Fruit fly (Drosophila melanogaster) whole organism, pupa: ENCODE data around the gene Prm.

ENCODE experiments used
- CG13204 ChIP-seq: fragments of 200-800 bp; sonication (Bioruptor generic); optimal IDR thresholded peaks from 2 replicates; lab custom pipeline; 2018; ENCODE audit warnings: missing biosample characterization, mild to moderate bottlenecking, missing genetic modification characterization, moderate library complexity
- CG14655 ChIP-seq: fragments of 200-800 bp; sonication (Bioruptor generic); optimal IDR thresholded peaks from 3 replicates; lab custom pipeline; 2017; ENCODE audit warnings: mild to moderate bottlenecking, missing biosample characterization, missing genetic modification reagents, missing genetic modification characterization
- CG15710 ChIP-seq: fragments of 200-800 bp; sonication (Bioruptor generic); optimal IDR thresholded peaks from 2 replicates; lab custom pipeline; 2018; ENCODE audit warnings: missing biosample characterization, mild to moderate bottlenecking, missing genetic modification characterization, moderate library complexity
- CG17806 ChIP-seq: fragments of 200-800 bp; sonication (Bioruptor generic); optimal IDR thresholded peaks from 2 replicates; lab custom pipeline; 2018; ENCODE audit warnings: missing biosample characterization, mild to moderate bottlenecking, missing genetic modification characterization, moderate library complexity
- CG32121 ChIP-seq: fragments of 200-800 bp; sonication (Bioruptor generic); IDR thresholded peaks from 2 replicates; pipeline ENCODE4 v1.3.6; 2022; ENCODE audit warnings: missing biosample characterization, missing genetic modification characterization
- CG4496 ChIP-seq: fragments of 200-800 bp; sonication (Bioruptor generic); IDR thresholded peaks from 3 replicates; pipeline ENCODE4 v1.3.6; 2022; ENCODE audit warnings: missing biosample characterization, missing genetic modification characterization
- CG8301 ChIP-seq: fragments of 200-800 bp; sonication (Bioruptor generic); optimal IDR thresholded peaks from 2 replicates; lab custom pipeline; 2018; ENCODE audit warnings: missing biosample characterization, mild to moderate bottlenecking, missing genetic modification characterization
- CG9948 ChIP-seq: fragments of 200-800 bp; sonication (Bioruptor generic); optimal IDR thresholded peaks from 2 replicates; lab custom pipeline; 2018; ENCODE audit warnings: missing biosample characterization, mild to moderate bottlenecking, missing genetic modification characterization, moderate library complexity
- Pif1A ChIP-seq: fragments of 200-800 bp; sonication (Bioruptor generic); optimal IDR thresholded peaks from 3 replicates; lab custom pipeline; 2016; ENCODE audit warnings: missing biosample characterization, missing genetic modification characterization
- Pif1B ChIP-seq: fragments of 200-800 bp; sonication (Bioruptor generic); optimal IDR thresholded peaks from 3 replicates; lab custom pipeline; 2016; ENCODE audit warnings: missing biosample characterization, missing genetic modification characterization
- fd96Ca ChIP-seq: fragments of 200-800 bp; sonication (Bioruptor generic); IDR thresholded peaks from 3 replicates; pipeline ENCODE4 v1.3.6; 2022; ENCODE audit warnings: missing biosample characterization, missing genetic modification characterization

- TF ChIP-seq CG14655 (GFP tag; lab: Kevin White, UChicago): no peak
- TF ChIP-seq CG4496 (GFP tag; lab: Robert Waterston, UW): no peak
- no peak for TF ChIP-seq CG8301 (tag; lab: Kevin White, UChicago)
- TF ChIP-seq CG13204: no peak
- TF ChIP-seq Pif1B: no peak
- TF ChIP-seq CG17806 (tag; lab: Kevin White, UChicago): no peak
- no peak for TF ChIP-seq fd96Ca (GFP tag; lab: Robert Waterston, UW)
- no peak for TF ChIP-seq CG32121 (GFP tag; lab: Robert Waterston, UW)
- TF ChIP-seq CG15710 (tag; lab: Kevin White, UChicago): no peak
- no peak for TF ChIP-seq CG9948 (tag; lab: Kevin White, UChicago)
- no peak for TF ChIP-seq Pif1A (GFP tag; lab: Kevin White, UChicago)
These were observed 3.2 kb upstream of the Prm start for dm6 chr3L:8748323-8748722.
